Fruit fly (Drosophila melanogaster): Measurements from ENCODE around the gene SLC5A11.

Gene SLC5A11

dm6 chr2L:8212666-8213270 is 7.8 kb upstream of the SLC5A11 start, which contains the start of the genes CG8372 and CG8360:
Gene CG8372, minus strand, starts transcription at chr2L:8212902.
Gene CG8360, plus strand, starts transcription at chr2L:8212959.
- TF ChIP-seq CTCF (optimal IDR thresholded peaks at IDR 0.05) (peak in 1 of 2 experiments; percentile 16), CG8478 (optimal IDR thresholded peaks at IDR 0.05) (no peak)

dm6 chr2L:8211070-8211469 is 6.1 kb upstream of the SLC5A11 start, which contains the start of gene Ssb-c31a:
Gene Ssb-c31a, plus strand, starts transcription at chr2L:8211347.
- TF ChIP-seq CG8478 (optimal IDR thresholded peaks at IDR 0.05) (no peak), CTCF (optimal IDR thresholded peaks at IDR 0.05) (no peak)

DNA sequence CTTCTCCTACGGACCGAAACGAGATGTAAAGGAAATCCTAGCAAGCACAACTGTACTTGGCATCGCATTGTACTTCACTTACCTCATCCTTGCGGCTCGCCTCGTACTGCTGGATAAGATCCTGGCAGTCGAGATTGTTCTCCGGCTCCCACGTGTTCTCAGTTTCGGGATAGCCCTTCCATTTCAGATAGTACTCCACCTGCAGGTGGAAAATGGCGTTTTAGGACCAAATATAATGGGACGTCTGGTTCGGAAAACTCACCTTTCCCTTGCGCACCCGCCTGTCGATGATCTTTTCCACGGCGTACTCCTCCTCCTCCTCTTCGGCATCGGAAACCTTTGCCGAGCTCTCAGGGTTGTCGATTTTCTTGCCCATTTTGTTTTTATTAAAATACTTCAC is 5.5 kb upstream of the SLC5A11 start:
- TF ChIP-seq CTCF (optimal IDR thresholded peaks at IDR 0.05) (peak; percentile 47 to 51), CG8478 (optimal IDR thresholded peaks at IDR 0.05) (no peak)

DNA sequence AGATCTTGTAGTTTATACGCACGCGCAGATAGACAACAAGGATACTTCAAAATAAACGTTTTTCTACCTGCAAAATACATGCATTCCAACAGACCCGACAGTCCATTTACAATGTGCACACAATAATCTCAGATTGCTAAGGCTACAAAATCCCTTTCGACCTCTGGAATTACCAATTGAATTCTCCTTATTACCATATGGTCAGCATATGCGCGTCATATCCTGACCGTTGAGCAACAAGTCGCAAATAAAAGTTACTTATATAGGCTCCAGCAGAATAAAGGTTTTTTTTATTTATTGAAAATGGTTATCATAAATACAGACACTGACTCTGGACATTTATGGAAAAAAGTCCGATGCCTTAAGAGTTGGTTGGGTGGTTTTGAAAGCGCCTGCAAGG is 4.4 kb upstream of the SLC5A11 start:
- no peak for TF ChIP-seq CTCF (optimal IDR thresholded peaks at IDR 0.05)
- TF ChIP-seq CG8478 (optimal IDR thresholded peaks at IDR 0.05) = no peak

DNA sequence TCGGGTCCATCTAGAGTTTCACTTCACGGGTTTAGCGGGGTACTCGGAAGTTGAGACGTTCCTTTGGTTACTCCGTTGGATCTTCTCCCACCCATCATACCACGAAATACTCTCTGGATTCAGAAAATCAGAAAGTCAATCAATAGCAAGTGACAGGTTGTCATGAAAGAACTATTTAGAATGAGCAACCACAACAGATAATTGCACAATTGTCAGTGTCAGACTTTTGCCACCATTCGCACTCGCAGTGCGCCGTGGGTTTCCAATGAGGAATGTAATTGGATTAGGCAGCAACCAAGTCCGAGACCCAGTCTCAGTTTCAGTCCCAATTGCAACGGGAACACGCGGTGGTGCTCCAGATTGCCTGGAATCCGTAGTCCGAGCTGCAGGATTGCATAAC is 939 bp upstream of the SLC5A11 start, which contains the start of gene CG8419:
TSS of gene CG8419 (plus strand) at position 301 of the 400 bp plus-strand sequence.
- TF ChIP-seq CTCF (optimal IDR thresholded peaks at IDR 0.05) (no peak), CG8478 (optimal IDR thresholded peaks at IDR 0.05) (no peak)

DNA sequence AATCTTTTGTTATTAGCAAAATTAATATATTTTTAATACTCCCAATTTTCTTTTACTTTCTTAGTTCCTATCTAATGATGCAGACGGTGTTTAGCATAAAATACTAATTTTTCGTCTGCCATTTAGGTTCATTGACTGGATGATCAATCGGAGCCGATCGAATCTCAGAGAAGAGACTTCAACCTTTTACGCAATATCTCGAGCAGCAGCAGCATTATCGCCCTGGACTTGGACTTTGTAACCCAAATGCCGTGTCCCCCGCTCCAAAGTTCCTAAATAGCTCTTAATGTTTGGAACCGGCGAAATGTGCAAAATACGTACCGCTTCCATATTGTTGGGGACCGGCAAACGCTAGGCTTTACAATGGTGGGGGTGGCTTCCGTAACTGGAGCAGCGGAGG is 566 bp downstream of the SLC5A11 start:
- no peak for TF ChIP-seq CTCF (optimal IDR thresholded peaks at IDR 0.05)
- no peak for TF ChIP-seq CG8478 (optimal IDR thresholded peaks at IDR 0.05)

DNA sequence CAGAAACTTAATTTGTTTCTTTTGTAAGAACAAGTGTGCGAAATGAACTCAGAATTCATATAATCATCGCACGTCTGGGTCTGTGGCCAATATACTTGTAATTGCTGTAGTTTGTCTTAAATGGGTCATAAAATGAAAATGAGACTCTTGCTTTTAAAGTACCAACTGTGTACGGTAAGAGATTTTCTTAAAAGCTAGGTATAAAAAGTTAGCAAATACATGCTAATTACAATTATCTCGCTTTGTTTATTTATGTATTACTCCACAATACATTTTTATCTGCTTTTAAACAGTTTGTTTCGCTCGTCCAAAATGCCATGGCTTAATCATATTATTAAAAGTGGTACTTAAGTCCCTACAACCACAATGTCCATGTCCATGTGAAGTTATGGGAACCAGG is 1.2 kb downstream of the SLC5A11 start:
- TF ChIP-seq CTCF (optimal IDR thresholded peaks at IDR 0.05) (no peak), CG8478 (optimal IDR thresholded peaks at IDR 0.05) (no peak)

- TF ChIP-seq CG8478 (optimal IDR thresholded peaks at IDR 0.05) = no peak
- TF ChIP-seq CTCF (optimal IDR thresholded peaks at IDR 0.05) = no peak
Measured at dm6 chr2L:8202569-8202968, 2.4 kb downstream of the SLC5A11 start.

- no peak for TF ChIP-seq CTCF (optimal IDR thresholded peaks at IDR 0.05)
- TF ChIP-seq CG8478 (optimal IDR thresholded peaks at IDR 0.05) = no peak
Measured at dm6 chr2L:8198757-8199156, 6.2 kb downstream of the SLC5A11 start, which contains the start of gene PGAP5. Gene PGAP5, plus strand, starts transcription at chr2L:8198882.

DNA sequence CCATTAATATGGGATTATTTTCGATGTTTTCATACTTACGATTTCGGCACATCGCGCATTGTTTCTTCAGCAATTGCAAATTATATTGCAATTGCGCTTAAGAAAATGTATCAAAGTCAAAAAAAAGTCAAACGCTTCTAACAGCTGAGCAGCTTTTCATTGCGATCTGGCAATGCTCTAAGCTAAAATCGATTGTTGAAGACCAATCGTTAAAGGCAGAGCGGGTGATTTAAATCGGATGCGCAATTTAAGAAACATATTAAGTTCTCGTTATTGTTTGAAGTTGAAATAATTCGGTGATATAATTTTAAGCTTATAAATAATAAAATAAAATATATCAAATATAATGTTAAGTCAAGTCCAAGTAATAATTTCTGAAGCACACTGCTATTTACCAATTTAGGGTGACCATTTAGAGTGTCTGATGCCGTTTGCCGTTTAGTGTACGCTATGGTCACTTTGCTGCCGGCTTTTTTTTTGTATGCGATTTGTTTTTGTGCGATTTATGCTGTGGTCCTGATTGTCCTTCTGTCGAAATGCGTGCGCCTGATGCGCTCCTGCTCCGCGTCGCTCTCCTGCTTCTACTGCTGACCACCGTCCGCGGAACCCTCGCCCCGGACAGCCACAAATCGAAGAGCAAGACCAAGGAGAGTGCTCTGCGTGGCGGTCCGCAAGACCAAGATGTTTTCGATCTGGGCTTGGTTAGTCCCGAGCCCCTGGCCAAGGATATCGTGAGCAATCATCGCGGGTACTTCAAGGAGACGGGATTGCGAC is 8.0 kb downstream of the SLC5A11 start, which contains the start of the genes CG8475 and CG8460:
TSS of gene CG8475 (minus strand) at position 162 of the 774 bp plus-strand sequence.
TSS of gene CG8460 (plus strand) at position 437 of the 774 bp plus-strand sequence.
- TF ChIP-seq CG8478 (optimal IDR thresholded peaks at IDR 0.05) = no peak
- TF ChIP-seq CTCF (optimal IDR thresholded peaks at IDR 0.05) = no peak

- no peak for TF ChIP-seq CG8478 (optimal IDR thresholded peaks at IDR 0.05)
- no peak for TF ChIP-seq CTCF (optimal IDR thresholded peaks at IDR 0.05)
Measured at dm6 chr2L:8195722-8196323, 9.1 kb downstream of the SLC5A11 start.

DNA sequence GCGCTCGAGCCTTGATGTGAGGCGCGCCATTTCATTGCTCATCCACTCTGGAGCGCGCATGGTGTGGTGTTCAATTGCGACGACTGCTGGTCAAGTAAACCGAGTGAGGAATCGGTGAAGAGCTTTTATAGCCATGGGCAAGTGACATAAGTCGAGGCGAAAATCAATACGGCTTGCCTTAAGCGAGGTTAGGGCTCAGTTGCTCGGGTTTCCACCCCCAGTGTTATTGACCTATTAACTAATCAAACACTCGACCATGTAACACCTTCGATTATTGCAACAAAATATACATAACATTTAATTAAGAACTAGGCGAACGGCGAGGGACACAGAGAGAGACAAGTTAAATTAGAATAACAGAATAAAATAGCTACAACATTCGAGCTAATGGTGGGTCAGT is 14.3 kb downstream of the SLC5A11 start, which contains the start of gene CG34134:
TSS of gene CG34134 (minus strand) at position 101 of the 400 bp plus-strand sequence.
- TF ChIP-seq CG8478 (optimal IDR thresholded peaks at IDR 0.05) (no peak), CTCF (optimal IDR thresholded peaks at IDR 0.05) (no peak)

DNA sequence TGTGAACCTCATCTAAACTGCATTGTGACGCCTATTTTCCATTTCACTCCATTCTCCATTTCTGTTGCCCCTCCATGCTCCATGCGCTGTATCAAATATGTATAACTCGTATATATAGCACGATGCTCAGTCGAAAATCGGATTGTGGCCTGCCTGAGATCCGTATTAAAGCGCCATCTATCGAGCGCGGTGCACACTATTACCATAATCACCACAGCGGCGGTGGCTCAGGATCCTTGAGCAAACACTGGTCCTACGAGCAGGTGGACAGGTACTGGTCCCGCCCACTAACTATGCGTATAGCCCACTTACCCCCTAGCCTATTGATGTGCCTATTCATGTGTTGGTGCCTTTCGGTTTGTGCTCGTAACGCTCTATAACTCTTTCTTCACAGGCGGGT is 19.9 kb downstream of the SLC5A11 start:
- TF ChIP-seq CG8478 (optimal IDR thresholded peaks at IDR 0.05) = no peak
- peak; percentile 82 to 90 for TF ChIP-seq CTCF (optimal IDR thresholded peaks at IDR 0.05)

dm6 chr2L:8171544-8171943 is 33.4 kb downstream of the SLC5A11 start:
- TF ChIP-seq CTCF (optimal IDR thresholded peaks at IDR 0.05) = no peak
- no peak for TF ChIP-seq CG8478 (optimal IDR thresholded peaks at IDR 0.05)

dm6 chr2L:8170600-8171182 is 34.2 kb downstream of the SLC5A11 start:
- TF ChIP-seq CTCF (optimal IDR thresholded peaks at IDR 0.05) (no peak), CG8478 (optimal IDR thresholded peaks at IDR 0.05) (no peak)

Data from S2 (cell line).